Fruit fly (Drosophila melanogaster) S2 (cell line): ENCODE measurements around the gene DZIP1.

ENCODE experiments used
- CG8478 ChIP-seq: fragments of >200 bp; optimal IDR thresholded peaks from 2 replicates; lab custom pipeline; 2018
- CTCF ChIP-seq, 2 experiments: fragments of >200 bp; optimal IDR thresholded peaks; 2 replicates each; lab custom pipeline; 2018

DZIP1 gene

DNA sequence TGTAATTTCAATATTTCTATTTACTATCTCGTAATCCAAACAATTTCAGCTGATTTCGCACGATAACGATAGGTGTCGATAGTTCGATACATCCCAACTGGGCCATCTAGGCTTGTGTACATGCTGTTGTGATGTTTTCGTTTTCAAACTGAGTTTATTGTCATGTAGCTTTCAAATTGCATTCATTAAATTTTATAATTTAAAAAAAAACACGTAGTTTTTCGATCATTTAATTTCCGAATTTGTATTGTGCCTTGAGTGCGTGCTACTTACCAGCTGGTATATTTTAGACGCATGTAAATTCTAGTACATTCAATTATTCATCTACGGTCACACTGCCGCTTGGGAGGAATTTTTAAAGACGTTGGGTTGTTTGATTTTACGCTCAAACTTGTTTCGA, 15.2 kb downstream of the DZIP1 start, which contains the start of the genes CG13623 and ana1:
TSS of gene CG13623 (minus strand) at position 231 of the 400 bp plus-strand sequence.
TSS of gene ana1 (plus strand) at position 249 of the 400 bp plus-strand sequence.
- no peak for TF ChIP-seq CTCF (optimal IDR thresholded peaks at IDR 0.05; lab: Kevin White, UChicago)
- TF ChIP-seq CG8478 = no peak

DNA sequence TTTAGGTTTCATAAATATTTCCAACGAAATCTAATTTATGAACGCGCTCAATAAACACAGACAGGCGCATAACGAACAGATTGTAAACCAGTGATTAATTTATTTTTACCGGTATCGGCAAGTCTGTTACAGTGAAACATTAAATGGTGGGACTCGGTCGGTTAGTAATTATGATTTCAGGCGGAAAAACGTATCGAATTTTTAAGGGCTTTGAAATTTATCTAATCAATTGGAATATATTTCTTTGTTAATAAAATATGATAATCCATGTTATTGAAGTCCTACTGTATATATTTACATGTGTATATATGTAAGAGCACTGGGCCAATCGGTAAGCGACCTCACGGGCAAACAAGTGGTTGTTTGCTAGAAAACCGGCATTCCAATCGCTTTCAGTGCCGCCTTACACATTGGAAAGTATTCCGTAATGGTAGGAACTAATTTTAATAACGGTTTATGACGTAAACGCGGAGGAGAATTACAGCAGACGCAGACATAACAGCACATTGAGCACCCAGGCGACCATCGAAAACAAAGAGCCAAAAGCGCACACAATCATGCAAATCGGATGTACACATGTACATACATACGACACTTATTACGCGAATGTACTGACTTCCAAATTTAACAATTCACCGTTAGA, 28.1 kb downstream of the DZIP1 start:
- no peak for TF ChIP-seq CTCF (optimal IDR thresholded peaks at IDR 0.05; lab: Kevin White, UChicago)
- TF ChIP-seq CG8478 = no peak

DNA sequence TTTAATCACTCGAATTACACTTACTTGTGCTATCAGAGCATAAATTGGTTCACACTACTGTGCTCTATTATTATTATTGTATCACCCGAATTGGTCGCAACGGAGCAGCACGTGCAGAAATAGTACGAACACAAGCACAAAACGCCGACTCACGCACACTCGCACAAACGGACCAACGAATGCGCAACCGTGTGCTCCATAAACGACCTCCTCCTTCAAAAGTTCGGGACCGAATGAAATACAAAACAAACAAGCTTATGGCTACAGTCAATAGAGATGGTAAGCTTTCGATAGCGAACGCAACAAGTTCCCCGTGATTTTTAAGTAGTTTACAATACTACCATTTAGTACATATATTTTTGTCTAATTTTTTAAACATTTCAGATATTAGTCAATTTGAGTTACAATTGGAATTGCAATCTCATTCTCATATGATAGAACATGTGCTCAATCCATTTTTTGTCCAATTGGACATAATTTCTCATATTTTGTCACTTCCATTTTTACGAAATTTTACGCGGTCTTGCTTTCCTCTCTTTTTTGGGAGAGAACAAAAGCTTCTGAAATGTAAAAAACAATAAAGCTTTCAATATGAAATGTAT, 28.7 kb downstream of the DZIP1 start, which contains the start of gene Cftr:
TSS of gene Cftr (minus strand) at position 239 of the 602 bp plus-strand sequence.
- TF ChIP-seq CTCF (optimal IDR thresholded peaks at IDR 0.05; lab: Kevin White, UChicago) = no peak
- TF ChIP-seq CG8478 = no peak

DNA sequence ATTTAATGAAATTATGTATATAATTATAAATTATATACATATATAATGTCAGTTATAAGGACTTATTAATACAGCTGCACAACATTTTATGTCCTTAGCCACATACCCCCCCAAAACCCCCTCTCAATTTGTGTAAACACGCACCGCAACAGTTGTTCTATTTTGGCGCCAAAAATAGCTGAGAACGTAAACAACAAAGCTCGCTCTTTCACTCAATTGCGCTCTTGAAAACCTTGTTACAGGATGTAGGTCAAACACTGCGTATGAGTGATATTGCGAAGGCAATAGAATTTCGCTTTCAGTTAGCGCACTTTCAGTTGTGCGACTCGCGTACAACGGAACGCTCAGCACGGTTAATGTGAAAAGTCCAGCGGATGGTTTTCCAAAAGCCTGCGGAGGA, 29.3 kb downstream of the DZIP1 start, which contains the start of gene Esyt2:
TSS of gene Esyt2 (plus strand) at position 332 of the 400 bp plus-strand sequence.
- TF ChIP-seq CTCF (optimal IDR thresholded peaks at IDR 0.05; lab: Kevin White, UChicago) = no peak
- no peak for TF ChIP-seq CG8478

DNA sequence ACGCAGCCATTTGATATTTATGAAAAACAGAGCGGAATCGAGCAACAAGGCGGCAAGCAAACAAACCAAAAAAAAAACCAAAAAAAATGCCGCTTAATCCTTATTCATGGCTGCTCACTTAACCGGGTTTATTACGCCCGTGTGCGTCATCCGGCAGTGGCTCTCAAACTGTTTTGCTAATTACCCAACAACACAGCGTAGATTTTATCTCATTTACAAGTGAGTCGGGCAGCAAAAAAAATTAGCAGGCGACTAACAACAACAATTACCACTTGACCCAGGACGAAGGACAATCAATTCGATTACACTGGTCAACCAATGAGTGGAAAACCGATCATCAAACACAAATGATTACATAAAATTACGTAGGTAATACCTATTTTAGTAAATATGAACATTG, 33.1 kb downstream of the DZIP1 start:
- no peak for TF ChIP-seq CTCF (optimal IDR thresholded peaks at IDR 0.05; lab: Kevin White, UChicago)
- TF ChIP-seq CG8478 = no peak

DNA sequence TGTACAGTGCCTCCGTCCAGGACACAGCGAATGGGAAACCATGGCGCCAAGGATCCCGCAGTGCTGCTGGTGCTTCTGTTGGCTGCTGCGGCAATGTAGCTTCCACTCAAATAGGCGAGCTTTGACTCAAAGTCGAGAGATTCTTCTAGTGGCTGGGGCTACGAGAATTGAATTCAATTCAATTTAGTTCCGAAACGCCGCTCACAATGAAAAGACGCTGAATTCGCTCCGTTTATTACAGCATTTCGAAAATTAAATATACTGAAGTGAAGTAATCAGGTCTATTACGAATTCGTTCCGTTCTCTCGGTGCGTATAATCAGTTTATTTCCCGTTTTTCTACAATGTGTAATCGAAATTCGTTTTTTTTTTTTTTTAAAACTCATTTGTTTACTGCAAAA, 33.8 kb downstream of the DZIP1 start:
- TF ChIP-seq CG8478 = no peak

DNA sequence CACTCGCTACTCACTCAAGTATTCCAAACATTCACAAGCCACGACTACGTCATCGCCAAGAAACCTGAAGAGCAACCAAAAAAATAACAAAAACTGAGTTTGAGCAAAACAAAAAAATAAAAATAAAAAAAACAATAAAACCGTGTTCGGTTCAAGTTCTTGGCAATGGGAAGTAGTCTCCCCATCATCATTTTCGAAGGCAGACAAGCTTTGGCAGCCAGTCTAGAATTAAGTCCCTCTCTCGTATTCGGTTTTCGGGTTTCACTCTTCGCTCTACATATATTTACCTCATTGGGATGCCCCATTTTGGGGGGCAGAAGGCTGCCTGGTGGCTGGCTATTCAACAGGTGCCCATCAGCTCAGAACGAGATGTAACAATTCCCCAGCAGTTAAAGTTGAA, 34.8 kb downstream of the DZIP1 start:
- no peak for TF ChIP-seq CG8478

DNA sequence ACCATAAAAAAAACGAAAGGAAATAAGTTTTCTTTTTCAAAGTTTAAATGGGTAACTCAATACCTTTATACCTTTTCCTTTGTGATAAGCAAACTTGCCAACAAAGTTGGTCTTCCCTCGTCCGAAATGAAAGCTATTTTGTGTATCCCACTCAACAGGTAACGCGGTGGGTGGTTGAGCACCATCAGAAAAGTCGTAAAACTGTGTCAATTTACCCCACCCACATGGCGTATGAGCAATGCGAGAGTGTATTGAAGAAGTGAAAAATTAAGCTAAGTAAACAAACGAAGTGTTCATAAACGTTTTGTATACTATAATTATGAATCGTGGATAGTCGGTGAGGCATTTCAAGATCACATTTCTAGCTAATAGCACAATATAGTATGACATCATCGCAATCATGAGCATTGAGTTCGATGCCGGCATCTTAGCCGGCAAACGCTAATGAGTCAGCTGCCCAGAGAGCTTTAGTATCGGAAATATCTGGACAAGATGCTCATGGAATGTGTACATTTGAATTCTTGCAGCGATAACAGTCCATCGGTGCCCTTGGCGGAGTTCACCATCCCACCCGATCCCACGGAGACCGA, 35.8 kb downstream of the DZIP1 start:
- TF ChIP-seq CG8478 = no peak
- TF ChIP-seq CTCF (optimal IDR thresholded peaks at IDR 0.05; lab: Kevin White, UChicago) = no peak

DNA sequence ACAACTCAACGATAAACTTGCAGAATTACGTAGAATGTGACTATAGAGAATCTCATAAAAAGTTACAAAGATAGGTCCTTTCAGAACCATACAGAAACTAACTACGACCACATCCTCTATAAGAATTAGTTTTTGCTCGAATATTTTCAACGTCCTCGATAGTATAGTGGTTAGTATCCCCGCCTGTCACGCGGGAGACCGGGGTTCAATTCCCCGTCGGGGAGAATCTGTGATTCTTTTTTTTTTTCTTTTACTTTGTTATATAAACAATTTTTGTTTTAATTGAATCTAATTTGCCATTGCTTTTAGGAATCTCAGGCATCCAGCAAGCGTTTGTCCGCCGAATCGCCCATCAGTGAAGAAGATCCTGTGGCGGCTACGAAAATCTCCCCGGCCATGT, 40.1 kb downstream of the DZIP1 start:
- TF ChIP-seq CTCF (optimal IDR thresholded peaks at IDR 0.05; lab: Kevin White, UChicago) (no peak), CG8478 (no peak)

DNA sequence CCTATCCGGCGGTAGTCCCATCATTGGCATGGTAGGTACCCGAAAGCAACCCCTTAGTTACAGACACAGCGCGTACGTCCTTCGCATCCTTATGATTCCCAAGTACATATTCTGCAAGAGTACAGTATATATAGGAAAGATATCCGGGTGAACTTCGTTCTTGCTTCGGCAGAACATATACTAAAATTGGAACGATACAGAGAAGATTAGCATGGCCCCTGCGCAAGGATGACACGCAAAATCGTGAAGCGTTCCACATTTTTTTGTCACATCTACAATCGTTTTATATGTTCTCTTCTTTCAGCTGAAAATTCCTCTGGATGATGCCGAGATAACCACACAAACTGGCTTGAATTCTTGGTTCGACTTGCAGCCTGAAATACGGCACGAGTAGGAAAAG, 40.9 kb downstream of the DZIP1 start:
- TF ChIP-seq CTCF (optimal IDR thresholded peaks at IDR 0.05; lab: Kevin White, UChicago) (no peak), CG8478 (no peak)

DNA sequence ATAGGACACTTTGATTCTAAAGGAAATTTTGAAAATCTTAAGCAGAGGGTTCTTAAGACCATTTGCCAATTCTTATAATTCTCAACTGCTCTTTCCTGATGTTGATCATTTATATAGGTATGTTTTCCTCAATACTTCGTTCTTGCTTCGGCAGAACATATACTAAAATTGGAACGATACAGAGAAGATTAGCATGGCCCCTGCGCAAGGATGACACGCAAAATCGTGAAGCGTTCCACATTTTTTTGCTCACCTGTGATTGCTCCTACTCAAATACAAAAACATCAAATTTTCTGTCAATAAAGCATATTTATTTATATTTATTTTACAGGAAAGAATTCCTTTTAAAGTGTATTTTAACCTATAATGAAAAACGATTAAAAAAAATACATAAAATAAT, 41.5 kb downstream of the DZIP1 start:
- TF ChIP-seq CG8478 = no peak
- TF ChIP-seq CTCF (optimal IDR thresholded peaks at IDR 0.05; lab: Kevin White, UChicago) = no peak

DNA sequence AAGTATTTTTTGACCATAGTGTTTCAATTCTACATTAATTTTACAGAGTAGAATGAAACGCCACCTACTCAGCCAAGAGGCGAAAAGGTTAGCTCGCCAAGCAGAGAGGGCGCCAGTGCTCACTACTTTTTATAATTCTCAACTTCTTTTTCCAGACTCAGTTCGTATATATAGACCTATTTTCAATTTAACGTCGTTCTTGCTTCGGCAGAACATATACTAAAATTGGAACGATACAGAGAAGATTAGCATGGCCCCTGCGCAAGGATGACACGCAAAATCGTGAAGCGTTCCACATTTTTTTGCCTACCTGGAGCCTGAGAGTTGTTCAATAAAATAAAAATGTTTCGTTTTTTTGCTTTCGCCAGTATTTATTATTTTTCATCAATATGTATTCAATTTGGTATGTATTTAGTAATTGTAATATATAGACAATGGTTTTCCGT, 42.0 kb downstream of the DZIP1 start:
- TF ChIP-seq CG8478 (no peak), CTCF (optimal IDR thresholded peaks at IDR 0.05; lab: Kevin White, UChicago) (peak; percentile 90 to 98)

DNA sequence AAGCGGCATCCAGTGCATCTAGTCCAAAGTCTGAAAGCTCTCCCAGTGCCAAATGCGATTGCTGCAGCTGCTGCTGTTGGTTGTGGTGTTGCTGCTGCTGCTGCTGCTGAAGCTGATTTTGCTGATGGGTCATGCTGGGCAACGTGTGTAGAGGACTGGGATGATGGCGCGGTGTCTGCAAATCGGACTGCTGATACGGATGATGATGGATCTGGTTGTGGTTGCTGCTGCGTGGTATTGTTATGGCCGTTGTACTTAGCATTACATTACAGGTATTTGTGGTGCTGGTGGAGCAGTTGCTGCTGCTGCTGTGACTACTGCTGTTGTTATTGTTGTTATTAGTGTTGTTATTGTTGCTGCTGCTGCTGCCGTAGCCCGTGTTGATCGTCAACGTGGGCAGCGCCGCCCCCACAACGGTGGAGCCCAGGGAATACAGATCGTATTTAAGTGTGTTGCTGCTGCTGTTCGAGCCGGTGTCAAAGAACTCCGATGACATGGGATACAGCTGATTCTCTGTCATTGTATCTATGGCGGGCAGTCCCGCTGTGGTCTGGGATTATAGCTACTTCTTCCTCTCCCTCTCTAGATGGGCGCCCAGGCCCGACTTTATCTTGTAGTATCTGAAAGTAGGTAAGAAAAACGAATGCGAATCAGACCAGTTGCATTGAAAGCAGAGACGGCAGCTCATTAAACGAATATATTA, 47.4 kb downstream of the DZIP1 start:
- TF ChIP-seq CG8478 (no peak), CTCF (optimal IDR thresholded peaks at IDR 0.05; lab: Kevin White, UChicago) (no peak)

DNA sequence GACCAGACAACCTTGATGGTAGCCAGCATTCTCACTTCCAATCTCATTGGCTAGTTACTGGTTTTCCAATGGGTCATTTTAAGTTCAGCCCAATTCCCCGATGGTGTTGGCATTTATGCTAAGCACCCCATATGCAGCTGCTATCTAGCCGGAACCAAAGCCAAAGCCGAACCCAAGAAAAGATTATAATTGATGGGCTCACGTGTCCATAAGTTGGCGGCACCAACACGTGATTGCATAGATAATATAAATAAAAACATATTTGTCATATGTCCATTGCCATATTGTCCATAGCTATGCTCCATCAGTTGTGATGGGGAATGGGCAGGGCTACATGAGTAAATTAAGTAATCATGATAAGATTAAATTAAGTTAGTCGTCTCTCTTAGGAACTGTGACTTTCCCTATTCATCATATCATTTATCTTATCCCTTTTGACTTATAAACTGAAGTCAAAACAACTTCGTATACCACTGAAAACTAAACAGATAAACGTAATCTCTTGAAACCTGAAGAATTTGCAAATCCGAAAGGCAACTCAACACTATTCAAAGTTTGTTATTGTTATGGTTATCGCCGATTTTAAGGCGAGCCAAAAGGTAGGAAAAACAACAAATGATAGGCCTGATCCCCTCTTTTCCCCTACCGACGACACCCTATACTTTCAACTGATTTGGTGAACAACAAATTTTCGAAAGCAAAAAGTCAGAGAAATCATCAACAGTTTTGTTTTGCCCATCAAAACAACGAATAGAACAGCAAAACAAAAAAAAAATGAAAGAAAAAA, 48.2 kb downstream of the DZIP1 start:
- TF ChIP-seq CTCF (optimal IDR thresholded peaks at IDR 0.05; lab: Kevin White, UChicago) (no peak), CG8478 (no peak)

DNA sequence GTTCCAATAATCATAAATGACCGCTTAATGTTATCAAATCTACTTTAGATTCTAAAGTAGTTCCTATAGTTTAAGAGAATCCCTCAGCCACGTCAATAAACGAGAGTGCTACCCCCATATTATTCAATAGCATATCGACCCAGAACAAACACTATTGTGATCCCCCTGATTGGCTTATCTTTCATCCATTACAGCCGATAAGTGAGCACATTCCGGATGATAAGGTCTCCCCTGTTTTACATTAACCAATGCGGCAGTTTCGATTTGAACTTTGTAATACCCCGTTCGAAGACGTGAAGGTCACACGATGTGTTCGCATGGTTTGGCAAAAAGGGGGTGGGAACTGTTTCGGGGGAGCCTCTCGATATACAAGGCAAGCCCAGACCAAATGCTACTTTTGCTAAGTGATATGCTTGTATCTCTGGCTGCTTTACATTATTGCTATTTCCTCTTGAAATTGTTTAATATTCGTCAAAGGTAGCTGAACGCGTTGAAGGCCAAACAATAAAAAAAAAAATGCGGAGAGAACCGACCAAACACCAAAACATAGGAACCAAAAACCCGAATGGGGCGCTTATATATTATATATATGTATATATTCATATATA, 49.2 kb downstream of the DZIP1 start:
- no peak for TF ChIP-seq CTCF (optimal IDR thresholded peaks at IDR 0.05; lab: Kevin White, UChicago)
- TF ChIP-seq CG8478 = no peak
